Worm (Caenorhabditis elegans) whole organism, L2 larva: ENCODE data around the gene tsg-101.

ENCODE experiments used
- C34F6.9 ChIP-seq: fragments of 150-350 bp; optimal IDR thresholded peaks from 2 replicates; lab custom pipeline; 2014; ENCODE audit warnings: missing biosample characterization, missing genetic modification characterization
- F13H6.1 ChIP-seq: sonication (generic microtip); optimal IDR thresholded peaks from 2 replicates; lab custom pipeline; 2016; ENCODE audit warnings: missing genetic modification characterization, missing compliant biosample characterization
- R02D3.7 ChIP-seq: fragments of 150-350 bp; optimal IDR thresholded peaks from 2 replicates; lab custom pipeline; 2014; ENCODE audit warnings: missing biosample characterization, missing genetic modification characterization
- Y55F3AM.14 ChIP-seq: fragments of 200-800 bp; sonication (Bioruptor generic); optimal IDR thresholded peaks from 2 replicates; lab custom pipeline; 2018; ENCODE audit warnings: mild to moderate bottlenecking, missing genetic modification characterization, missing compliant biosample characterization
- ZK546.5 ChIP-seq: sonication (generic microtip); optimal IDR thresholded peaks from 2 replicates; lab custom pipeline; 2017; ENCODE audit warnings: missing biosample characterization, missing genetic modification characterization
- alr-1 ChIP-seq: fragments of 150-350 bp; optimal IDR thresholded peaks from 2 replicates; lab custom pipeline; 2014; ENCODE audit warnings: missing biosample characterization, missing genetic modification characterization
- ama-1 ChIP-seq: fragments of 150-350 bp; optimal IDR thresholded peaks from 2 replicates; lab custom pipeline; 2018; ENCODE audit warnings: inconsistent platforms
- blmp-1 ChIP-seq: sonication (generic microtip); optimal IDR thresholded peaks from 2 replicates; lab custom pipeline; 2017; ENCODE audit warnings: missing genetic modification characterization, mild to moderate bottlenecking, missing compliant biosample characterization, antibody characterized with exemption, moderate library complexity; ENCODE audit not compliant: insufficient read depth
- ceh-16 ChIP-seq: fragments of 150-350 bp; optimal IDR thresholded peaks from 2 replicates; lab custom pipeline; 2014; ENCODE audit warnings: missing biosample characterization, missing genetic modification characterization
- crh-2 ChIP-seq: sonication (generic microtip); optimal IDR thresholded peaks from 2 replicates; lab custom pipeline; 2017; ENCODE audit warnings: missing biosample characterization, missing genetic modification characterization
- elt-1 ChIP-seq: fragments of 150-350 bp; optimal IDR thresholded peaks from 2 replicates; lab custom pipeline; 2014; ENCODE audit warnings: missing biosample characterization, missing genetic modification characterization
- fos-1 ChIP-seq: fragments of 150-350 bp; optimal IDR thresholded peaks from 2 replicates; lab custom pipeline; 2014; ENCODE audit warnings: missing biosample characterization, missing genetic modification characterization
- gmeb-1 ChIP-seq: fragments of 150-350 bp; optimal IDR thresholded peaks from 2 replicates; lab custom pipeline; 2014; ENCODE audit warnings: missing biosample characterization, missing genetic modification characterization
- lin-11 ChIP-seq: fragments of 150-350 bp; sonication (generic microtip); optimal IDR thresholded peaks from 2 replicates; lab custom pipeline; 2014; ENCODE audit warnings: missing biosample characterization, missing genetic modification characterization, inconsistent platforms, mixed read lengths
- lin-13 ChIP-seq: fragments of 150-350 bp; optimal IDR thresholded peaks from 2 replicates; lab custom pipeline; 2014; ENCODE audit warnings: missing biosample characterization, missing genetic modification reagents, missing genetic modification characterization
- lin-39 ChIP-seq: fragments of 150-350 bp; optimal IDR thresholded peaks from 2 replicates; lab custom pipeline; 2014; ENCODE audit warnings: missing biosample characterization, missing genetic modification reagents, missing genetic modification characterization
- lsy-2 ChIP-seq, 2 experiments: fragments of 150-350 bp in 1 of 2; sonication (generic microtip) in 1 of 2; optimal IDR thresholded peaks; 2 replicates each; lab custom pipeline; 2014 to 2017; ENCODE audit warnings: missing biosample characterization in 2 of 2, missing genetic modification characterization in 2 of 2
- mab-5 ChIP-seq: fragments of 150-350 bp; optimal IDR thresholded peaks from 2 replicates; lab custom pipeline; 2014; ENCODE audit warnings: missing biosample characterization, missing genetic modification characterization
- mbf-1 ChIP-seq: sonication (generic microtip); optimal IDR thresholded peaks from 2 replicates; lab custom pipeline; 2017; ENCODE audit warnings: missing biosample characterization, missing genetic modification characterization
- mdl-1 ChIP-seq, 2 experiments: fragments of 150-350 bp in 1 of 2; sonication (generic microtip) in 1 of 2; optimal IDR thresholded peaks; 2 replicates each; lab custom pipeline; 2017; ENCODE audit warnings: missing biosample characterization in 2 of 2, missing genetic modification characterization in 2 of 2
- nhr-11 ChIP-seq: fragments of 150-350 bp; optimal IDR thresholded peaks from 2 replicates; lab custom pipeline; 2014; ENCODE audit warnings: missing biosample characterization, missing genetic modification characterization
- nhr-12 ChIP-seq: fragments of 150-350 bp; optimal IDR thresholded peaks from 2 replicates; lab custom pipeline; 2014; ENCODE audit warnings: missing biosample characterization, missing genetic modification characterization
- nhr-129 ChIP-seq: fragments of 150-350 bp; optimal IDR thresholded peaks from 2 replicates; lab custom pipeline; 2014; ENCODE audit warnings: missing biosample characterization, missing genetic modification characterization
- nhr-21 ChIP-seq: fragments of 150-350 bp; optimal IDR thresholded peaks from 2 replicates; lab custom pipeline; 2014; ENCODE audit warnings: missing biosample characterization, missing genetic modification characterization
- nhr-23 ChIP-seq: fragments of 150-350 bp; optimal IDR thresholded peaks from 2 replicates; lab custom pipeline; 2014; ENCODE audit warnings: missing biosample characterization, missing genetic modification reagents, missing genetic modification characterization
- nhr-237 ChIP-seq: fragments of 150-350 bp; optimal IDR thresholded peaks from 2 replicates; lab custom pipeline; 2014; ENCODE audit warnings: missing biosample characterization, missing genetic modification characterization
- nhr-25 ChIP-seq: fragments of 150-350 bp; sonication (generic microtip); optimal IDR thresholded peaks from 3 replicates; lab custom pipeline; 2014; ENCODE audit warnings: missing biosample characterization, missing genetic modification characterization
- nhr-6 ChIP-seq: fragments of 150-350 bp; optimal IDR thresholded peaks from 2 replicates; lab custom pipeline; 2014; ENCODE audit warnings: missing biosample characterization, missing genetic modification characterization
- nhr-77 ChIP-seq: fragments of 150-350 bp; optimal IDR thresholded peaks from 2 replicates; lab custom pipeline; 2014; ENCODE audit warnings: missing biosample characterization, missing genetic modification characterization
- peb-1 ChIP-seq: fragments of 150-350 bp; optimal IDR thresholded peaks from 2 replicates; lab custom pipeline; 2014; ENCODE audit warnings: missing biosample characterization, missing genetic modification characterization
- sem-4 ChIP-seq: fragments of 150-350 bp; optimal IDR thresholded peaks from 2 replicates; lab custom pipeline; 2014; ENCODE audit warnings: missing biosample characterization, missing genetic modification reagents, missing genetic modification characterization
- sma-9 ChIP-seq, 2 experiments: fragments of 150-350 bp in 1 of 2; sonication (generic microtip) in 1 of 2; optimal IDR thresholded peaks; 2 replicates each; lab custom pipeline; 2014 to 2016; ENCODE audit warnings: missing genetic modification characterization in 2 of 2, mild to moderate bottlenecking in 1 of 2, missing biosample characterization in 1 of 2, missing compliant biosample characterization in 1 of 2, missing genetic modification reagents in 1 of 2, moderate library complexity in 1 of 2
- snpc-4 ChIP-seq: fragments of 150-350 bp; optimal IDR thresholded peaks from 2 replicates; lab custom pipeline; 2014; ENCODE audit warnings: missing biosample characterization, missing genetic modification characterization
- unc-39 ChIP-seq: fragments of 150-350 bp; optimal IDR thresholded peaks from 2 replicates; lab custom pipeline; 2014; ENCODE audit warnings: missing biosample characterization, missing genetic modification characterization
- zag-1 ChIP-seq: fragments of 150-350 bp; optimal IDR thresholded peaks from 2 replicates; lab custom pipeline; 2014; ENCODE audit warnings: missing biosample characterization, missing genetic modification characterization
- ztf-1 ChIP-seq: fragments of 200-800 bp; sonication (Bioruptor generic); conservative IDR thresholded peaks from 2 replicates; pipeline ENCODE4 v1.3.6; 2022; ENCODE audit warnings: missing genetic modification characterization, missing compliant biosample characterization

The tsg-101 gene

ce11 chrIV:3501981-3502736 lies 12.2 kb downstream of the tsg-101 start:
- no peak for TF ChIP-seq nhr-25
- TF ChIP-seq gmeb-1 (tag; lab: Kevin White, UChicago): no peak
- no peak for TF ChIP-seq Y55F3AM.14 (GFP tag; lab: Kevin White, UChicago)
- no peak for TF ChIP-seq nhr-21
- no peak for TF ChIP-seq ZK546.5
- no peak for TF ChIP-seq mab-5 (tag; lab: Kevin White, UChicago)
- TF ChIP-seq alr-1 (tag; lab: Kevin White, UChicago): no peak
- TF ChIP-seq fos-1 (tag; lab: Kevin White, UChicago): no peak
- no peak for TF ChIP-seq F13H6.1
- TF ChIP-seq R02D3.7 (tag; lab: Kevin White, UChicago): no peak
- no peak for TF ChIP-seq nhr-6 (tag; lab: Kevin White, UChicago)
- TF ChIP-seq ama-1: no peak
- no peak for TF ChIP-seq lsy-2 (tag; optimal IDR thresholded peaks at IDR 0.05; lab: Kevin White, UChicago)
- no peak for TF ChIP-seq C34F6.9
- no peak for TF ChIP-seq nhr-77 (tag; lab: Kevin White, UChicago)
- no peak for TF ChIP-seq nhr-237
- TF ChIP-seq unc-39 (tag; lab: Kevin White, UChicago): no peak

DNA sequence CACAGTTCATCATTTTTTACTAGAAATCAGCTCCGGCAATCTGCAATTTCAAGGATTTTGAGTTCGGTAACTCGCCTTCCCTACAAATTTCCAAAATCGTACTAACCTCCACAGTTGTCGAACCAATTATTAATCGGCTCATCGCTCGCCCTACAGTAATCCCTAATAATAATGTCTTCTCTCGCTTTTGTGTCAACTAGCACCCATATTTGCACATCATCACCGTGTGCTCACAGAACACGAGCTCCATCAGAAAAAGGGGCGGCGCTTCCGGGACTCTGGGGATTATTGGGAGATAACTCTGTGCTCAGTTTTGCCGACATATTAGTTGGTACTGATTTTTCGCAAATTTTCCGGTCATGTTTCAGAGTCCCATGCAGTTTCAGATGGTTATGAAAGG lies 16.5 kb downstream of the tsg-101 start, which contains the start of gene ceh-53:
Gene ceh-53 (plus strand): TSS at position 301 of the 400 bp plus-strand sequence.
- no peak for TF ChIP-seq nhr-77 (tag; lab: Kevin White, UChicago)
- TF ChIP-seq, all 48 proteins: peak for 0

DNA sequence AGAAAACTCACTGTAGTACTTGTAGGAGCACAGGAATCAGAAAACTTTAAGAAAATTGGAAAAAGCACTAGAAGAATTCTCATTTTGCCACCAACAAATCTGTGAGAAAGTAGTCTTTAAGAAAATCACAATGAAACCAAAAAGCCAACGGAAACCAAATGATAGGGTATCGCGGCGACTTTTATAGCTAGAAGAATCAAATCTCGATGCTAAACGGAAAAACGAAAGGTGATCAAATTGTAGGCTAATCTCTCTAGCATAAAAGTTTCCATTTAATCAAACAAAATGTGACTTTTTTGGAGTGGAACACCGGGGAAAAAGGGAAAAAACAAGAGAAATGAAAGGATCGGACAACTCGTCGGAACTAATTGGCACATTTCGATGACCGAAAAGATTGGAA lies 18.0 kb downstream of the tsg-101 start, which contains the start of gene C09G12.17:
Gene C09G12.17 (minus strand): TSS at position 101 of the 400 bp plus-strand sequence.
- TF ChIP-seq blmp-1 (tag; lab: Kevin White, UChicago) (no peak), snpc-4 (tag; lab: Kevin White, UChicago) (no peak), nhr-237 (no peak), ama-1 (no peak), lin-39 (no peak), ztf-1 (GFP tag; lab: Robert Waterston, UW) (no peak), nhr-129 (tag; lab: Kevin White, UChicago) (no peak), alr-1 (tag; lab: Kevin White, UChicago) (no peak), nhr-6 (tag; lab: Kevin White, UChicago) (no peak), lin-11 (no peak), ZK546.5 (no peak), lin-13 (GFP tag; lab: Kevin White, UChicago) (no peak), nhr-12 (tag; lab: Kevin White, UChicago) (no peak)
- TF ChIP-seq, all 48 proteins: peak for 0

DNA sequence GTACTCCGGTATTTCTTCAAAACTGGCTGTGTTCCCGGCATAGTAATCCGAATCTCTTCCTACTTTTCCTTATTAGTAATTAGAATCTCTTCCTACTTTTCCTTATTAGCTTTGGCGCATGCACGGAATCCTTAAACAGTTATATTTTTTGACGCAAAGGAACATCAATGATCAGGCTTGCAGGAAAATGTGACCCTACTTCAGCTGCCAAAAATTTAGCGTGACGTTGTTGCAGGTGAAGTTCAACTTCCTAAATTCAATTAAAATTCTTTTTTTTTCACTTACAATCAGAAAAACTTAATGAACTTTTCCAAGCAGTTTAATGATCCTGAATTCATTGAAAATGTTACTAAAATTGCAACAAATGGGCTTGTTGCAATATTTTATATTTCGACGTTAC lies 21.1 kb downstream of the tsg-101 start, which contains the start of gene srz-79:
Gene srz-79 (plus strand): TSS at position 301 of the 400 bp plus-strand sequence.
- no peak for TF ChIP-seq mdl-1 (tag; optimal IDR thresholded peaks at IDR 0.05; lab: Kevin White, UChicago)
- TF ChIP-seq elt-1 (tag; lab: Kevin White, UChicago): no peak
- TF ChIP-seq crh-2 (tag; lab: Kevin White, UChicago): no peak
- no peak for TF ChIP-seq ama-1
- no peak for TF ChIP-seq sem-4 (tag; lab: Kevin White, UChicago)
- no peak for TF ChIP-seq sma-9 (GFP tag; optimal IDR thresholded peaks at IDR 0.05; lab: Kevin White, UChicago)
- no peak for TF ChIP-seq sma-9 (tag; optimal IDR thresholded peaks at IDR 0.05; lab: Kevin White, UChicago)
- no peak for TF ChIP-seq lin-39
- no peak for TF ChIP-seq ZK546.5
- no peak for TF ChIP-seq nhr-11 (tag; lab: Kevin White, UChicago)
- no peak for TF ChIP-seq nhr-25
- TF ChIP-seq nhr-23 (tag; lab: Kevin White, UChicago): no peak
- no peak for TF ChIP-seq zag-1 (tag; lab: Kevin White, UChicago)
- no peak for TF ChIP-seq peb-1
- TF ChIP-seq ceh-16 (tag; lab: Kevin White, UChicago): no peak
- no peak for TF ChIP-seq nhr-77 (tag; lab: Kevin White, UChicago)
- no peak for TF ChIP-seq blmp-1 (tag; lab: Kevin White, UChicago)
- TF ChIP-seq F13H6.1: no peak
- TF ChIP-seq mbf-1 (tag; lab: Kevin White, UChicago): no peak
- no peak for TF ChIP-seq nhr-6 (tag; lab: Kevin White, UChicago)
